Worm (Caenorhabditis elegans) whole organism, L4 larva: ENCODE data around the gene K02E11.3.
"Not testable (repeated sequence)": the region's sequence is repeated elsewhere in the genome, so short reads cannot be mapped to it uniquely, and the experiment has no call there.

Experiments
- F49E8.2 ChIP-seq: sonication (generic microtip); optimal IDR thresholded peaks from 2 replicates; lab custom pipeline; 2016; ENCODE audit warnings: missing compliant biosample characterization, mild to moderate bottlenecking, missing genetic modification characterization, borderline replicate concordance
- R02D3.7 ChIP-seq: fragments of 150-350 bp; sonication (generic microtip); optimal IDR thresholded peaks from 3 replicates; lab custom pipeline; 2014; ENCODE audit warnings: missing biosample characterization, missing genetic modification characterization
- Y48G9A.11 ChIP-seq: fragments of 200-800 bp; sonication (Bioruptor generic); IDR thresholded peaks from 2 replicates; pipeline ENCODE4 v1.3.6; 2022; ENCODE audit warnings: missing genetic modification reagents, missing genetic modification characterization, missing compliant biosample characterization
- Y75B8A.6 ChIP-seq: fragments of 200-800 bp; sonication (Bioruptor generic); IDR thresholded peaks from 2 replicates; pipeline ENCODE4 v1.3.6; 2022; ENCODE audit warnings: missing genetic modification reagents, missing genetic modification characterization, missing compliant biosample characterization
- aha-1 ChIP-seq: fragments of 150-350 bp; peaks from one replicate; lab custom pipeline; 2014; ENCODE audit warnings: missing biosample characterization, missing genetic modification characterization
- attf-4 ChIP-seq: sonication (generic microtip); optimal IDR thresholded peaks from 3 replicates; lab custom pipeline; 2017; ENCODE audit warnings: missing biosample characterization, missing genetic modification characterization
- ceh-20 ChIP-seq: fragments of 200-800 bp; sonication (Bioruptor generic); IDR thresholded peaks from 2 replicates; pipeline ENCODE4 v1.3.6; 2022; ENCODE audit warnings: missing genetic modification reagents, missing genetic modification characterization, missing compliant biosample characterization
- ceh-32 ChIP-seq: sonication (generic microtip); optimal IDR thresholded peaks from 2 replicates; lab custom pipeline; 2016; ENCODE audit warnings: mild to moderate bottlenecking, missing genetic modification characterization, missing compliant biosample characterization; ENCODE audit not compliant: poor library complexity
- ceh-62 ChIP-seq: sonication (generic microtip); optimal IDR thresholded peaks from 2 replicates; lab custom pipeline; 2017; ENCODE audit warnings: missing biosample characterization, missing genetic modification characterization
- ceh-82 ChIP-seq: sonication (generic microtip); optimal IDR thresholded peaks from 2 replicates; lab custom pipeline; 2017; ENCODE audit warnings: missing biosample characterization, missing genetic modification characterization
- ces-1 ChIP-seq: fragments of 150-350 bp; sonication (generic microtip); optimal IDR thresholded peaks from 4 replicates; lab custom pipeline; 2014; ENCODE audit warnings: missing biosample characterization, missing genetic modification reagents, missing genetic modification characterization
- daf-8 ChIP-seq: fragments of 200-800 bp; sonication (Bioruptor generic); IDR thresholded peaks from 2 replicates; pipeline ENCODE4 v1.3.6; 2022; ENCODE audit warnings: missing genetic modification characterization, missing compliant biosample characterization
- egl-43 ChIP-seq: fragments of 200-800 bp; sonication (Bioruptor generic); IDR thresholded peaks from 2 replicates; pipeline ENCODE4 v1.3.6; 2022; ENCODE audit warnings: missing genetic modification reagents, missing genetic modification characterization, missing compliant biosample characterization
- fkh-10 ChIP-seq: fragments of 150-350 bp; optimal IDR thresholded peaks from 2 replicates; lab custom pipeline; 2014; ENCODE audit warnings: missing biosample characterization, missing genetic modification reagents, missing genetic modification characterization
- fos-1 ChIP-seq: fragments of 150-350 bp; optimal IDR thresholded peaks from 2 replicates; lab custom pipeline; 2014; ENCODE audit warnings: missing biosample characterization, missing genetic modification characterization
- gei-8 ChIP-seq: fragments of 200-800 bp; sonication (Bioruptor generic); optimal IDR thresholded peaks from 2 replicates; lab custom pipeline; 2018; ENCODE audit warnings: mild to moderate bottlenecking, missing genetic modification characterization, missing compliant biosample characterization
- hmg-1.1 ChIP-seq: fragments of 200-800 bp; sonication (Bioruptor generic); IDR thresholded peaks from 2 replicates; pipeline ENCODE4 v1.3.6; 2022; ENCODE audit warnings: missing genetic modification reagents, missing genetic modification characterization, missing compliant biosample characterization
- lin-15B ChIP-seq: fragments of 150-350 bp; sonication (generic microtip); optimal IDR thresholded peaks from 3 replicates; lab custom pipeline; 2014; ENCODE audit warnings: missing biosample characterization, missing genetic modification characterization
- lin-29 ChIP-seq: fragments of 200-800 bp; sonication (Bioruptor generic); IDR thresholded peaks from 2 replicates; pipeline ENCODE4 v1.3.6; 2022; ENCODE audit warnings: missing genetic modification reagents, missing genetic modification characterization, missing compliant biosample characterization
- lir-3 ChIP-seq: sonication (generic microtip); optimal IDR thresholded peaks from 2 replicates; lab custom pipeline; 2016; ENCODE audit warnings: mild to moderate bottlenecking, missing genetic modification characterization, missing compliant biosample characterization
- lsy-2 ChIP-seq, 2 experiments: fragments of 150-350 bp in 1 of 2; sonication (generic microtip) in 1 of 2; optimal IDR thresholded peaks; 2 replicates each; lab custom pipeline; 2014 to 2017; ENCODE audit warnings: missing biosample characterization in 2 of 2, missing genetic modification characterization in 2 of 2
- madf-5 ChIP-seq, 2 experiments: fragments of 200-800 bp; sonication (Bioruptor generic); IDR thresholded peaks; 2 replicates each; pipeline ENCODE4 v1.3.6; 2022; ENCODE audit warnings: missing compliant biosample characterization in 2 of 2, missing genetic modification characterization in 2 of 2
- madf-9 ChIP-seq: fragments of 200-800 bp; sonication (Bioruptor generic); conservative IDR thresholded peaks from 2 replicates; pipeline ENCODE4 v1.3.6; 2022; ENCODE audit warnings: missing genetic modification reagents, missing genetic modification characterization, missing compliant biosample characterization
- mdl-1 ChIP-seq, 2 experiments: fragments of 150-350 bp in 1 of 2; sonication (generic microtip) in 1 of 2; optimal IDR thresholded peaks; 2 replicates each; lab custom pipeline; 2014 to 2017; ENCODE audit warnings: missing biosample characterization in 2 of 2, missing genetic modification characterization in 2 of 2
- mes-2 ChIP-seq: sonication (generic microtip); optimal IDR thresholded peaks from 2 replicates; lab custom pipeline; 2016; ENCODE audit warnings: missing genotype, mild to moderate bottlenecking, missing genetic modification characterization, missing compliant biosample characterization; ENCODE audit not compliant: poor library complexity, severe bottlenecking
- mxl-2 ChIP-seq: fragments of 200-800 bp; sonication (Bioruptor generic); conservative IDR thresholded peaks from 2 replicates; pipeline ENCODE4 v1.3.6; 2022; ENCODE audit warnings: missing genetic modification reagents, missing genetic modification characterization, missing compliant biosample characterization
- nhr-102 ChIP-seq: sonication (generic microtip); optimal IDR thresholded peaks from 2 replicates; lab custom pipeline; 2016; ENCODE audit warnings: mild to moderate bottlenecking, missing genetic modification characterization, moderate library complexity, missing compliant biosample characterization
- nhr-111 ChIP-seq: fragments of 200-800 bp; sonication (Bioruptor generic); optimal IDR thresholded peaks from 2 replicates; lab custom pipeline; 2018; ENCODE audit warnings: mild to moderate bottlenecking, missing genetic modification characterization, missing compliant biosample characterization
- nhr-6 ChIP-seq: fragments of 150-350 bp; optimal IDR thresholded peaks from 2 replicates; lab custom pipeline; 2014; ENCODE audit warnings: missing biosample characterization, missing genetic modification characterization
- pha-4 ChIP-seq, 2 experiments: fragments of 150-350 bp in 1 of 2; fragments of 200-800 bp in 1 of 2; sonication (Bioruptor generic) in 1 of 2; IDR thresholded peaks in 1 of 2; optimal IDR thresholded peaks in 1 of 2; 2 replicates each; pipeline versions ENCODE4 v1.3.6 to Lab custom; 2014 to 2022; ENCODE audit warnings: missing genetic modification characterization in 2 of 2, missing genetic modification reagents in 2 of 2, missing biosample characterization in 1 of 2, missing compliant biosample characterization in 1 of 2
- php-3 ChIP-seq: fragments of 200-800 bp; sonication (Bioruptor generic); IDR thresholded peaks from 2 replicates; pipeline ENCODE4 v1.3.6; 2022; ENCODE audit warnings: missing genetic modification reagents, missing genetic modification characterization, missing compliant biosample characterization
- saeg-2 ChIP-seq: fragments of 200-800 bp; sonication (Bioruptor generic); IDR thresholded peaks from 2 replicates; pipeline ENCODE4 v1.3.6; 2022; ENCODE audit warnings: missing genetic modification reagents, missing genetic modification characterization, missing compliant biosample characterization
- snpc-1.2 ChIP-seq: fragments of 200-800 bp; sonication (Bioruptor generic); IDR thresholded peaks from 2 replicates; pipeline ENCODE4 v1.3.6; 2022; ENCODE audit warnings: missing genetic modification reagents, missing genetic modification characterization, missing compliant biosample characterization
- tag-97 ChIP-seq: fragments of 200-800 bp; sonication (Bioruptor generic); IDR thresholded peaks from 2 replicates; pipeline ENCODE4 v1.3.6; 2022; ENCODE audit warnings: missing genetic modification characterization, missing compliant biosample characterization
- unc-130 ChIP-seq: sonication (generic microtip); optimal IDR thresholded peaks from 2 replicates; lab custom pipeline; 2016; ENCODE audit warnings: missing genetic modification reagents, missing genetic modification characterization, missing compliant biosample characterization
- unc-39 ChIP-seq: sonication (generic microtip); optimal IDR thresholded peaks from 2 replicates; lab custom pipeline; 2017; ENCODE audit warnings: missing biosample characterization, missing genetic modification characterization
- unc-62 ChIP-seq, 3 experiments: fragments of 150-350 bp in 1 of 3; sonication (generic microtip); optimal IDR thresholded peaks in 2 of 3; peaks in 1 of 3; 1 replicate in 1 of 3; 2 replicates in 2 of 3; lab custom pipeline; 2014 to 2017; ENCODE audit warnings: missing biosample characterization in 3 of 3, missing genetic modification characterization in 3 of 3, missing genetic modification reagents in 3 of 3, missing genotype in 1 of 3
- zfp-3 ChIP-seq: fragments of 200-800 bp; sonication (Bioruptor generic); conservative IDR thresholded peaks from 2 replicates; pipeline ENCODE4 v1.3.6; 2022; ENCODE audit warnings: missing genetic modification reagents, missing genetic modification characterization, missing compliant biosample characterization
- zip-11 ChIP-seq: fragments of 200-800 bp; sonication (Bioruptor generic); IDR thresholded peaks from 2 replicates; pipeline ENCODE4 v1.3.6; 2022; ENCODE audit warnings: missing genetic modification characterization, missing compliant biosample characterization
- ztf-7 ChIP-seq: fragments of 150-350 bp; optimal IDR thresholded peaks from 2 replicates; lab custom pipeline; 2014; ENCODE audit warnings: missing biosample characterization, missing genetic modification characterization

The K02E11.3 gene

ce11 chrV:14277456-14277855 lies 30.8 kb upstream of the K02E11.3 start:
- TF ChIP-seq aha-1 (tag; lab: Kevin White, UChicago) (peak; percentile 54), Y48G9A.11 (0 out of 2 replicates have a peak, but pooled peaks have one; percentile 6)

DNA sequence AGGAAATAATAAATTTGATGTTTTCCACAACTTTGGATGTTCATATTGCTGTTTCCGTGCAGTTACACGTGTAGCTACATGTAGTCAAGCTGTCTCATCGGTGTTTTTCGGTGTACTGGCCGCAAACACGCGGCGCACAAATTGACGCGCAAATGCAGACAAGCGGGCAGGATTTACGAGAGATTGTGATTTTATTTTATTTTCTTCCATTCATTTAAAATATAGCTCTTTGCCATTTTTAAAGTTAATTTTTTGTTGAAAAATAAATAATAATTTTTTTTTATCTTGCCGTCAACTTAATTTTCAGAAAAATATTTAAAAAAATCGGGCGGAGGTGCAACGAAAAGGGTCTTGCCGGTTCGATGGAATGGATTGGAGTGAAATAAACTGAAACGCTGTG lies 27.6 kb upstream of the K02E11.3 start, which contains the start of gene F40G12.7:
Gene F40G12.7 (plus strand): TSS at position 301 of the 400 bp plus-strand sequence.
- TF ChIP-seq mes-2 (tag; lab: Kevin White, UChicago); nhr-6; tag-97 (GFP tag; lab: Robert Waterston, UW): not testable (repeated sequence)

DNA sequence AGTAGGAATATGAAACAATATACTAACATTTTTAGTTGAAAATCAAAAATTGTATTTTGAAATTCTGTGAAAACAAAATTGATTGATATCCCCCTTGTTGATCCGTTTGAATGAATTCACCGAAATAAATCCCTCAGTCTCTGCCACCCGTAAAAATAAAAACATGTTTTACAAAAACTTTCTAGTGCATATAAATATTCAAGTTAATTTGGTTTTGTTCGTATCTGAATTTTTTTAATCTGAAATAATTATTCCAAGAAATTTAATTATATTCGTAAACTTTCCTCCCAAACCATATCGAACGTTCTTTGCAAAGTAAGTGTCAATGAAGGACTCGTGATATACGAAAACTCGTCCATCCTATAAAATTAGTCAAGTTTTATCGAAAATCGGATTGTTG lies 26.4 kb upstream of the K02E11.3 start, which contains the start of gene F40G12.6:
Gene F40G12.6 (minus strand): TSS at position 101 of the 400 bp plus-strand sequence.
- TF ChIP-seq nhr-111, result no peak
- no peak for TF ChIP-seq lir-3 (tag; lab: Kevin White, UChicago)
- no peak for TF ChIP-seq snpc-1.2
- TF ChIP-seq daf-8, result no peak
- TF ChIP-seq lin-15B (tag; lab: Kevin White, UChicago), result no peak
- no peak for TF ChIP-seq madf-5 (GFP tag; IDR thresholded peaks at IDR 0.05; lab: Robert Waterston, UW)
- no peak for TF ChIP-seq R02D3.7 (tag; lab: Kevin White, UChicago)
- TF ChIP-seq unc-62 (GFP tag; optimal IDR thresholded peaks at IDR 0.05 in 1 of 2; lab: Kevin White, UChicago), result no peak
- TF ChIP-seq unc-62 (tag; optimal IDR thresholded peaks at IDR 0.05; lab: Kevin White, UChicago), result no peak
- TF ChIP-seq fos-1, result no peak
- TF ChIP-seq F49E8.2, result no peak
- no peak for TF ChIP-seq zip-11 (GFP tag; lab: Robert Waterston, UW)
- no peak for TF ChIP-seq madf-9 (GFP tag; lab: Robert Waterston, UW)
- TF ChIP-seq gei-8 (GFP tag; lab: Kevin White, UChicago), result no peak
- TF ChIP-seq hmg-1.1, result no peak
- no peak for TF ChIP-seq unc-130 (GFP tag; lab: Kevin White, UChicago)
- no peak for TF ChIP-seq php-3 (GFP tag; lab: Robert Waterston, UW)
- no peak for TF ChIP-seq ces-1 (GFP tag; lab: Kevin White, UChicago)
- no peak for TF ChIP-seq lin-29 (GFP tag; lab: Robert Waterston, UW)
- TF ChIP-seq nhr-102, result no peak

ce11 chrV:14270729-14271128 lies 24.1 kb upstream of the K02E11.3 start, which contains the start of gene F40G12.5:
Gene F40G12.5 (minus strand): TSS chrV:14270829.
- TF ChIP-seq Y75B8A.6 (no peak), unc-62 (GFP tag; optimal IDR thresholded peaks at IDR 0.05 in 1 of 2; lab: Kevin White, UChicago) (peak in 1 of 2 experiments; percentile 16), unc-62 (tag; optimal IDR thresholded peaks at IDR 0.05; lab: Kevin White, UChicago) (no peak)

DNA sequence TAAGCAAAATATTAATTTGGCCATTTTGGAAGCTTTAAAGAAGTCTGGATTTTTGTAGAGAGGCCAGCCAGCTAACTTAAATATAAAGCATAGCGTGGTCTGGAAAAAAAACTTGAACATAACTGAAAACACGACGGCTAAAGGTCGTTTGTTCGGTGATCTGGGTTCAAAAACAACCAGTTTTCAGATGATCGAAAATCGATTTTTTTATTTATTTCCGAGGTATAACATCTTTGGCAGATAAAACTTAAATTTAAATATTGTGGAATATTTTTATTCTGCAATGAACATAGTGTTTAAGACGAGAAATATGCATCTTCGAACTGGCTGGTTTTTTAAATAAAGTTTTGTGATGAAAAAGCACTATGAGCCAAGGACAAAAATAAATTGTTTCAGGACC lies 22.0 kb upstream of the K02E11.3 start, which contains the start of gene F40G12.4:
Gene F40G12.4 (minus strand): TSS at position 101 of the 400 bp plus-strand sequence.
- TF ChIP-seq lsy-2 (tag; optimal IDR thresholded peaks at IDR 0.05; lab: Kevin White, UChicago) (no peak), fkh-10 (GFP tag; lab: Kevin White, UChicago) (no peak), ceh-32 (tag; lab: Kevin White, UChicago) (no peak), ceh-20 (GFP tag; lab: Robert Waterston, UW) (no peak)

DNA sequence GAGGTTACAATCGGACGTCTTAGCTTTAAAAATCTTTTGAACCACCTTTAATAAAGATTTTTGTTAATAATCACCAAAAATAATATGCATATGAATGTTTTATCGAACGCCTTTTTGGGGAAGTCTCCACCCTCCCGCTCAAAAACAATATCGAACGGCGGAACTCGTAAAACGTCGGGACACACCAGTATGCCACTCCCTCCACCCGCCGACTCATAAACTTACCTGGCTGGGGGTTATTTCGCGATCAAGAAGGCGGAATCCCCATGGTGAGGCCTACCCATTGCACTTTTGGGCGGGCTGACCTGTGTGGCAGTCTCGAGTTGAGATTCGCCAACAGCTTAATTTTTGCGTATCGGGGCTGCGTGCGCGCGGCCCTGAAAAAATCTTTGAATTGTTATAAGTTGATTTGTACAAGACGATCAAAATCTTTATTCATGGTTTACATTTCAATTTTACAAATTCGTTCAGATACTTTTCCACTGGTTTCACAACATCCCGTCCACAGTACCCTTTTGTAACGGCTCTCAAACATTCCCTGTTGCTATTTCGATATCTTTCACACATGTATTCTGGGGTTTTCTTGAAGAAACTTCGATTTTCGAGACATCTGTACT lies 20.8 kb upstream of the K02E11.3 start:
- no peak for TF ChIP-seq ceh-62 (tag; lab: Kevin White, UChicago)
- TF ChIP-seq fos-1, result no peak
- no peak for TF ChIP-seq pha-4 (GFP tag; IDR thresholded peaks at IDR 0.05; lab: Robert Waterston, UW)
- no peak for TF ChIP-seq pha-4 (tag; optimal IDR thresholded peaks at IDR 0.05; lab: Kevin White, UChicago)
- TF ChIP-seq unc-39, result no peak
- TF ChIP-seq attf-4 (tag; lab: Kevin White, UChicago), result no peak
- TF ChIP-seq Y48G9A.11, result peak; percentile 74; the same call in 1 of the 2 replicates
- TF ChIP-seq nhr-111, result no peak
- no peak for TF ChIP-seq ceh-82 (tag; lab: Kevin White, UChicago)
- no peak for TF ChIP-seq mdl-1 (tag; optimal IDR thresholded peaks at IDR 0.05; lab: Kevin White, UChicago)
- TF ChIP-seq zfp-3, result no peak
- TF ChIP-seq ztf-7 (tag; lab: Kevin White, UChicago), result no peak
- no peak for TF ChIP-seq saeg-2 (GFP tag; lab: Robert Waterston, UW)
- no peak for TF ChIP-seq ceh-32 (tag; lab: Kevin White, UChicago)
- no peak for TF ChIP-seq egl-43 (GFP tag; lab: Robert Waterston, UW)
- no peak for TF ChIP-seq mxl-2 (GFP tag; lab: Robert Waterston, UW)
- peak; percentile 82 for TF ChIP-seq snpc-1.2
